Fruit fly (Drosophila melanogaster) whole organism, embryonic: ENCODE data around the gene CG1213.

ENCODE experiments used
- Aef1 ChIP-seq: fragments of 200-800 bp; sonication (Bioruptor generic); IDR thresholded peaks from 3 replicates; pipeline ENCODE4 v1.3.6; 2022; ENCODE audit warnings: missing biosample characterization, missing genetic modification characterization
- Atf3 ChIP-seq: fragments of 200-800 bp; sonication (Bioruptor generic); optimal IDR thresholded peaks from 3 replicates; lab custom pipeline; 2016; ENCODE audit warnings: missing biosample characterization, missing genetic modification characterization
- CG11085 ChIP-seq: fragments of 200-800 bp; sonication (Bioruptor generic); IDR thresholded peaks from 2 replicates; pipeline ENCODE4 v1.3.6; 2022; ENCODE audit warnings: missing biosample characterization, missing genetic modification characterization
- CG11093 ChIP-seq: fragments of 200-800 bp; sonication (Bioruptor generic); IDR thresholded peaks from 3 replicates; pipeline ENCODE4 v1.3.6; 2022; ENCODE audit warnings: missing biosample characterization, missing genetic modification characterization
- CG13624 ChIP-seq: fragments of 200-800 bp; sonication (Bioruptor generic); optimal IDR thresholded peaks from 2 replicates; lab custom pipeline; 2016; ENCODE audit warnings: missing biosample characterization, missing genetic modification characterization
- CG14014 ChIP-seq: fragments of 200-800 bp; sonication (Bioruptor generic); IDR thresholded peaks from 2 replicates; pipeline ENCODE4 v1.3.6; 2022; ENCODE audit warnings: missing biosample characterization, missing genetic modification characterization
- CG18476 ChIP-seq: fragments of 200-800 bp; sonication (Bioruptor generic); optimal IDR thresholded peaks from 2 replicates; lab custom pipeline; 2016; ENCODE audit warnings: missing biosample characterization, mild to moderate bottlenecking, missing genetic modification characterization
- CG2120 ChIP-seq: fragments of 200-800 bp; sonication (Bioruptor generic); optimal IDR thresholded peaks from 3 replicates; lab custom pipeline; 2016; ENCODE audit warnings: missing biosample characterization, missing genetic modification characterization
- CG31224 ChIP-seq: fragments of 200-800 bp; sonication (Bioruptor generic); IDR thresholded peaks from 2 replicates; pipeline ENCODE4 v1.3.6; 2022; ENCODE audit warnings: missing biosample characterization, missing genetic modification characterization
- CG32532 ChIP-seq: fragments of 200-800 bp; sonication (Bioruptor generic); IDR thresholded peaks from 2 replicates; pipeline ENCODE4 v1.3.6; 2022; ENCODE audit warnings: missing biosample characterization, missing genetic modification characterization
- CG3281 ChIP-seq: fragments of 200-800 bp; sonication (Bioruptor generic); optimal IDR thresholded peaks from 3 replicates; lab custom pipeline; 2017; ENCODE audit warnings: missing biosample characterization, mild to moderate bottlenecking, missing genetic modification characterization
- CG34224 ChIP-seq: fragments of 200-800 bp; sonication (Bioruptor generic); IDR thresholded peaks from 3 replicates; pipeline ENCODE4 v1.3.6; 2022; ENCODE audit warnings: missing biosample characterization, missing genetic modification characterization; ENCODE audit not compliant: partially characterized antibody
- CG42726 ChIP-seq: fragments of 200-800 bp; sonication (Bioruptor generic); IDR thresholded peaks from 2 replicates; pipeline ENCODE4 v1.3.6; 2022; ENCODE audit warnings: missing biosample characterization, missing genetic modification characterization; ENCODE audit not compliant: partially characterized antibody
- CG4328 ChIP-seq: fragments of 200-800 bp; sonication (Bioruptor generic); optimal IDR thresholded peaks from 3 replicates; lab custom pipeline; 2017; ENCODE audit warnings: missing biosample characterization, missing genetic modification reagents, missing genetic modification characterization
- CG43689 ChIP-seq: fragments of 200-800 bp; sonication (Bioruptor generic); IDR thresholded peaks from 2 replicates; pipeline ENCODE4 v1.3.6; 2022; ENCODE audit warnings: missing biosample characterization, missing genetic modification characterization
- CG6254 ChIP-seq: fragments of 200-800 bp; sonication (Bioruptor generic); optimal IDR thresholded peaks from 3 replicates; lab custom pipeline; 2017; ENCODE audit warnings: mild to moderate bottlenecking, missing biosample characterization, missing genetic modification reagents, missing genetic modification characterization
- CG7357 ChIP-seq: fragments of 200-800 bp; sonication (Bioruptor generic); IDR thresholded peaks from 3 replicates; pipeline ENCODE4 v1.3.6; 2022; ENCODE audit warnings: missing biosample characterization, missing genetic modification characterization
- CG8924 ChIP-seq: fragments of 200-800 bp; optimal IDR thresholded peaks from 3 replicates; lab custom pipeline; 2019; ENCODE audit warnings: missing biosample characterization, mild to moderate bottlenecking, missing genetic modification characterization, moderate library complexity
- CG9876 ChIP-seq: fragments of 200-800 bp; sonication (Bioruptor generic); optimal IDR thresholded peaks from 2 replicates; lab custom pipeline; 2016; ENCODE audit warnings: missing biosample characterization, missing genetic modification characterization
- D19A ChIP-seq: fragments of 200-800 bp; optimal IDR thresholded peaks from 3 replicates; lab custom pipeline; 2019; ENCODE audit warnings: missing biosample characterization, mild to moderate bottlenecking, missing genetic modification characterization, moderate library complexity
- Dad ChIP-seq: fragments of 200-800 bp; sonication (Bioruptor generic); optimal IDR thresholded peaks from 3 replicates; lab custom pipeline; 2016; ENCODE audit warnings: missing biosample characterization, missing genetic modification characterization
- Dfd ChIP-seq, 2 experiments: fragments of >200 bp; optimal IDR thresholded peaks; 2 replicates each; lab custom pipeline; 2017; ENCODE audit warnings: missing biosample characterization in 2 of 2, missing genetic modification characterization in 2 of 2
- Ets65A ChIP-seq: fragments of 200-800 bp; sonication (Bioruptor generic); peaks from one replicate; lab custom pipeline; 2016; ENCODE audit warnings: missing biosample characterization, missing genetic modification characterization
- Fer3 ChIP-seq: fragments of 200-800 bp; sonication (Bioruptor generic); optimal IDR thresholded peaks from 2 replicates; lab custom pipeline; 2018; ENCODE audit warnings: missing biosample characterization, mild to moderate bottlenecking, missing genetic modification characterization, moderate library complexity
- HmgZ ChIP-seq: fragments of 200-800 bp; sonication (Bioruptor generic); optimal IDR thresholded peaks from 2 replicates; lab custom pipeline; 2018; ENCODE audit warnings: missing biosample characterization, mild to moderate bottlenecking, missing genetic modification characterization
- NFAT ChIP-seq: fragments of 200-800 bp; sonication (Bioruptor generic); IDR thresholded peaks from 2 replicates; pipeline ENCODE4 v1.3.6; 2022; ENCODE audit warnings: missing biosample characterization, missing genetic modification characterization
- Optix ChIP-seq: fragments of 200-800 bp; sonication (Bioruptor generic); IDR thresholded peaks from 3 replicates; pipeline ENCODE4 v1.3.6; 2022; ENCODE audit warnings: missing biosample characterization, missing genetic modification characterization
- Side ChIP-seq: fragments of 200-800 bp; sonication (Bioruptor generic); optimal IDR thresholded peaks from 2 replicates; lab custom pipeline; 2016; ENCODE audit warnings: missing biosample characterization, missing genetic modification characterization
- Sin3A ChIP-seq: fragments of >200 bp; optimal IDR thresholded peaks from 2 replicates; lab custom pipeline; 2018
- Sox102F ChIP-seq: fragments of 200-800 bp; sonication (Bioruptor generic); optimal IDR thresholded peaks from 2 replicates; lab custom pipeline; 2018; ENCODE audit warnings: missing biosample characterization, mild to moderate bottlenecking, missing genetic modification characterization, moderate library complexity
- ab ChIP-seq: fragments of 200-800 bp; sonication (Bioruptor generic); optimal IDR thresholded peaks from 2 replicates; lab custom pipeline; 2016; ENCODE audit warnings: missing biosample characterization, missing genetic modification characterization
- ac ChIP-seq: fragments of 200-800 bp; sonication (Bioruptor generic); optimal IDR thresholded peaks from 3 replicates; lab custom pipeline; 2017; ENCODE audit warnings: missing biosample characterization, mild to moderate bottlenecking, missing genetic modification characterization
- ase ChIP-seq: fragments of 200-800 bp; sonication (Bioruptor generic); IDR thresholded peaks from 3 replicates; pipeline ENCODE4 v1.3.6; 2022; ENCODE audit warnings: missing biosample characterization, missing genetic modification characterization
- ato ChIP-seq: fragments of 200-800 bp; sonication (Bioruptor generic); IDR thresholded peaks from 2 replicates; pipeline ENCODE4 v1.3.6; 2022; ENCODE audit warnings: missing biosample characterization, missing genetic modification characterization; ENCODE audit not compliant: partially characterized antibody
- fd3F ChIP-seq: fragments of 200-800 bp; sonication (Bioruptor generic); optimal IDR thresholded peaks from 2 replicates; lab custom pipeline; 2018; ENCODE audit warnings: missing biosample characterization, mild to moderate bottlenecking, missing genetic modification characterization, moderate library complexity
- h ChIP-seq: fragments of >200 bp; optimal IDR thresholded peaks from 2 replicates; lab custom pipeline; 2017
- hbn ChIP-seq: fragments of 200-800 bp; sonication (Bioruptor generic); IDR thresholded peaks from 2 replicates; pipeline ENCODE4 v1.3.6; 2022; ENCODE audit warnings: missing biosample characterization, missing genetic modification characterization; ENCODE audit not compliant: partially characterized antibody
- ind ChIP-seq: fragments of 200-800 bp; sonication (Bioruptor generic); optimal IDR thresholded peaks from 3 replicates; lab custom pipeline; 2016; ENCODE audit warnings: missing biosample characterization, missing genetic modification characterization
- knrl ChIP-seq: fragments of 200-800 bp; sonication (Bioruptor generic); IDR thresholded peaks from 3 replicates; pipeline ENCODE4 v1.3.6; 2022; ENCODE audit warnings: missing biosample characterization, missing genetic modification characterization; ENCODE audit not compliant: partially characterized antibody
- lilli ChIP-seq: fragments of 200-800 bp; sonication (Bioruptor generic); optimal IDR thresholded peaks from 3 replicates; lab custom pipeline; 2016; ENCODE audit warnings: missing biosample characterization, missing genetic modification characterization
- mam ChIP-seq: fragments of 200-800 bp; sonication (Bioruptor generic); optimal IDR thresholded peaks from 3 replicates; lab custom pipeline; 2016; ENCODE audit warnings: missing biosample characterization, missing genetic modification characterization
- onecut ChIP-seq: fragments of 200-800 bp; sonication (Bioruptor generic); IDR thresholded peaks from 2 replicates; pipeline ENCODE4 v1.3.6; 2022; ENCODE audit warnings: missing biosample characterization, missing genetic modification characterization
- org-1 ChIP-seq: fragments of 200-800 bp; sonication (Bioruptor generic); optimal IDR thresholded peaks from 2 replicates; lab custom pipeline; 2017; ENCODE audit warnings: missing biosample characterization, missing genetic modification characterization
- repo ChIP-seq: fragments of 200-800 bp; sonication (Bioruptor generic); optimal IDR thresholded peaks from 2 replicates; lab custom pipeline; 2016; ENCODE audit warnings: missing biosample characterization, missing genetic modification characterization
- sd ChIP-seq: fragments of 200-800 bp; sonication (Bioruptor generic); optimal IDR thresholded peaks from 3 replicates; lab custom pipeline; 2018; ENCODE audit warnings: missing biosample characterization, mild to moderate bottlenecking, missing genetic modification characterization, moderate library complexity
- sisA ChIP-seq: fragments of 200-800 bp; sonication (Bioruptor generic); IDR thresholded peaks from 2 replicates; pipeline ENCODE4 v1.3.6; 2022; ENCODE audit warnings: missing biosample characterization, missing genetic modification characterization
- sob ChIP-seq: fragments of 200-800 bp; sonication (Bioruptor generic); IDR thresholded peaks from 2 replicates; pipeline ENCODE4 v1.3.6; 2022; ENCODE audit warnings: missing biosample characterization, missing genetic modification characterization
- sqz ChIP-seq: fragments of 200-800 bp; sonication (Bioruptor generic); optimal IDR thresholded peaks from 3 replicates; lab custom pipeline; 2018; ENCODE audit warnings: missing biosample characterization, mild to moderate bottlenecking, missing genetic modification characterization
- toy ChIP-seq: fragments of 200-800 bp; sonication (Bioruptor generic); IDR thresholded peaks from 2 replicates; pipeline ENCODE4 v1.3.6; 2022; ENCODE audit warnings: missing biosample characterization, missing genetic modification characterization
- vfl ChIP-seq: fragments of 200-800 bp; sonication (Bioruptor generic); optimal IDR thresholded peaks from 2 replicates; lab custom pipeline; 2016; ENCODE audit warnings: missing biosample characterization, missing genetic modification characterization
- wdn ChIP-seq: fragments of 200-800 bp; sonication (Bioruptor generic); IDR thresholded peaks from 2 replicates; pipeline ENCODE4 v1.3.6; 2022; ENCODE audit warnings: missing biosample characterization, missing genetic modification characterization
- zfh2 ChIP-seq: fragments of 200-800 bp; sonication (Bioruptor generic); optimal IDR thresholded peaks from 2 replicates; lab custom pipeline; 2016; ENCODE audit warnings: missing biosample characterization, missing genetic modification characterization

Gene CG1213

dm6 chr3R:5861218-5861902, 20.4 kb downstream of the CG1213 start (continued):
- TF ChIP-seq org-1 (GFP tag; lab: Kevin White, UChicago) (peak; percentile 7), onecut (no peak), CG9876 (no peak), CG32532 (GFP tag; lab: Robert Waterston, UW) (peak; percentile 71), CG8924 (tag; lab: Kevin White, UChicago) (peak; percentile 36), CG34224 (GFP tag; lab: Robert Waterston, UW) (no peak), CG14014 (peak; percentile 44), ind (peak; percentile 44), wdn (peak; percentile 62; the same call in 1 of the 2 replicates), hbn (GFP tag; lab: Robert Waterston, UW) (no peak), NFAT (GFP tag; lab: Robert Waterston, UW) (peak; percentile 74), CG18476 (GFP tag; lab: Kevin White, UChicago) (peak; percentile 16), toy (GFP tag; lab: Robert Waterston, UW) (no peak), h (lab: Kevin White, UChicago) (no peak), zfh2 (GFP tag; lab: Kevin White, UChicago) (peak; percentile 58), Optix (GFP tag; lab: Robert Waterston, UW) (no peak), Side (no peak), Fer3 (peak; percentile 9), CG3281 (peak; percentile 67), CG4328 (GFP tag; lab: Kevin White, UChicago) (no peak), CG7357 (no peak), CG31224 (GFP tag; lab: Robert Waterston, UW) (peak; percentile 27; the same call in 1 of the 2 replicates), CG6254 (GFP tag; lab: Kevin White, UChicago) (no peak), Sox102F (GFP tag; lab: Kevin White, UChicago) (no peak), HmgZ (no peak), CG13624 (GFP tag; lab: Kevin White, UChicago) (peak; percentile 39), repo (no peak), Dad (GFP tag; lab: Kevin White, UChicago) (peak; percentile 7), knrl (GFP tag; lab: Robert Waterston, UW) (no peak), ato (GFP tag; lab: Robert Waterston, UW) (no peak), mam (GFP tag; lab: Kevin White, UChicago) (peak; percentile 35), CG2120 (peak; percentile 74), fd3F (GFP tag; lab: Kevin White, UChicago) (no peak), Sin3A (lab: Kevin White, UChicago) (no peak), Atf3 (GFP tag; lab: Kevin White, UChicago) (no peak), CG11085 (GFP tag; lab: Robert Waterston, UW) (no peak), CG43689 (GFP tag; lab: Robert Waterston, UW) (no peak), ac (GFP tag; lab: Kevin White, UChicago) (no peak), lilli (GFP tag; lab: Kevin White, UChicago) (peak; percentile 53), vfl (GFP tag; lab: Kevin White, UChicago) (peak; percentile 2), Ets65A (GFP tag; lab: Kevin White, UChicago) (peak; percentile 91), ab (GFP tag; lab: Kevin White, UChicago) (no peak), sisA (GFP tag; lab: Robert Waterston, UW) (no peak), CG11093 (GFP tag; lab: Robert Waterston, UW) (no peak), ase (no peak), Aef1 (GFP tag; lab: Robert Waterston, UW) (peak; percentile 41; the same call in 2 of the 3 replicates), sqz (GFP tag; lab: Kevin White, UChicago) (no peak), Dfd (GFP tag; optimal IDR thresholded peaks at IDR 0.05; lab: Kevin White, UChicago) (no peak), D19A (tag; lab: Kevin White, UChicago) (peak; percentile 37), sob (peak; percentile 23; the same call in 1 of the 2 replicates), CG42726 (no peak), sd (tag; lab: Kevin White, UChicago) (no peak)
